Worm (Caenorhabditis elegans): ENCODE data around the gene fbxa-25.
A peak's percentile ranks its signal among the peaks of the same experiment; 100 is the strongest.

fbxa-25 gene

DNA sequence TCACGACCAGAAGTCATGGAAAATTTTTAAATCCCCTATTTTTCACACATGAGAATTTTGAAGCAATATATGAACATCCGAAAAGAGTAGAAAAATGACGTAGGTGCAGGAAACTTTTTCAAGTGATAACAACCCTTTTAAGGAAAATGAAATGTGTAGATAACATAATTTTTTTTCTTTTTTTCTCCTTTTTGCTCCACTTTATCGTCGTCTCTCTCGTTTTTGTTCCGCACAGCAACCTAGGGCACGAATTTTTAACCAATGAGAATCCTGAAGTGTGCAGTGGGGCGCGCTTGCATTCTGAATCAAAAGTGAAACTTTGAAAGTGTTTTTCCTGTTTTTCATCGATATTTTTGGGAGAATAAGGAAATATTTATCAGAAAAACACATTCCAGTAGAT lies 43.5 kb upstream of the fbxa-25 start (continued):
- no peak for TF ChIP-seq madf-9 (GFP tag; conservative IDR thresholded peaks at IDR 0.05)
- peak; percentile 84 for TF ChIP-seq pqm-1 (tag; optimal IDR thresholded peaks at IDR 0.05)
- no peak for TF ChIP-seq set-16 (GFP tag; IDR thresholded peaks at IDR 0.05)
- no peak for TF ChIP-seq skn-1 (tag; optimal IDR thresholded peaks at IDR 0.05)
- no peak for TF ChIP-seq lin-29 (GFP tag; IDR thresholded peaks at IDR 0.05)
- no peak for TF ChIP-seq nhr-25 (tag; optimal IDR thresholded peaks at IDR 0.05; ENCODE audit: borderline replicate concordance, insufficient read depth)
- TF ChIP-seq mxl-3 (GFP tag; optimal IDR thresholded peaks at IDR 0.05), result no peak
- no peak for TF ChIP-seq ama-1 (optimal IDR thresholded peaks at IDR 0.05)
- TF ChIP-seq nhr-6 (tag; optimal IDR thresholded peaks at IDR 0.05), result no peak
- TF ChIP-seq nhr-76 (tag; optimal IDR thresholded peaks at IDR 0.05), result no peak
- no peak for TF ChIP-seq Y75B8A.6 (GFP tag; IDR thresholded peaks at IDR 0.05)
- no peak for TF ChIP-seq lim-7 (GFP tag; IDR thresholded peaks at IDR 0.05)
- peak; percentile 60 for TF ChIP-seq nhr-77 (tag; optimal IDR thresholded peaks at IDR 0.05)
- no peak for TF ChIP-seq dmd-8 (GFP tag; IDR thresholded peaks at IDR 0.05)
- no peak for TF ChIP-seq unc-39 (tag; optimal IDR thresholded peaks at IDR 0.05)
- no peak for TF ChIP-seq egl-43 (GFP tag; IDR thresholded peaks at IDR 0.05)
- no peak for TF ChIP-seq daf-16 (GFP tag; optimal IDR thresholded peaks at IDR 0.05)
- TF ChIP-seq daf-16 (tag; optimal IDR thresholded peaks at IDR 0.05), result peak; percentile 58
- TF ChIP-seq lir-3 (tag; optimal IDR thresholded peaks at IDR 0.05), result no peak
- TF ChIP-seq vab-7 (GFP tag; IDR thresholded peaks at IDR 0.05), result no peak

DNA sequence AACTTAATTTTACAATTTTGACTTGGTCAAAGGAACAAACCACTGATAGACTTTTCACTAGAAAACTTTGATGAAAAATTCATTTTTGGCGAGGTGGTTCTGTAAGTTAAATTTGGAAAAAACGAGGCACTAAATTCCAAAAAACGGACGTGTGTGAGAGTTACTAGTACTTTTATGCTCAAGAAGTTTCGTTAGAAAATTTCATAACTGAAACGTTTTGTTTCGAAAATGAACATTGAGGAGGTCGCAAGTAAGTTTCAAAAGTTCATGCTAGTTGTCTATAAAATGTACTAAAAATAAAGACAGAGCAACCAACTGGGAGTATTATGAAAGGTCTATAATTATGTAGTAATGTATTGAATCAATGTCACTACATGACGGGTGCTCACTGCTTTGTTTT lies 42.5 kb upstream of the fbxa-25 start, which contains the start of gene pals-17:
Gene pals-17 (minus strand): TSS at position 101 of the 400 bp plus-strand sequence.
- TF ChIP-seq nhr-102 (tag; optimal IDR thresholded peaks at IDR 0.05) (no peak), attf-4 (tag; optimal IDR thresholded peaks at IDR 0.05) (no peak), jun-1 (tag; optimal IDR thresholded peaks at IDR 0.05) (no peak), mdl-1 (tag; optimal IDR thresholded peaks at IDR 0.05) (no peak), F10B5.3 (tag; optimal IDR thresholded peaks at IDR 0.05) (no peak), zag-1 (tag; optimal IDR thresholded peaks at IDR 0.05) (no peak), zip-11 (GFP tag; IDR thresholded peaks at IDR 0.05) (no peak), dve-1 (tag; optimal IDR thresholded peaks at IDR 0.05; ENCODE audit: insufficient read depth) (no peak)

DNA sequence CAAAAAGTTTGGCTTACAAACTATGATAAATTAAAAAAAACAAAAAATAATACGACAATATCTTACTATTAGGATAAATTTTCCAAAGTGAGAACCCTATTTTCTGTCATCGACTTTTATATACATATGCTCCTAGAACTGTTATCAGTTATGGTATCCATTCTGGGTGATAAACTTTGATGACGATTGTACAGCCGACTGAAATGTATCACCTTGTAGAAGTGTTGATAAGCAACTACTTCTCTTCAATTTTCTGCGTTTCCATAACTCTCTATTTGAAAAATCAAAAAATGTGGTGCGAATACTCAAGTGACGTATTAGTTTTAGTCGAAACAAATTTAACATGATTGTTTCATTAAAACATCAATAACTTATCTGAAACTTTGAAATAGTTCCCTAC lies 40.7 kb upstream of the fbxa-25 start:
- TF ChIP-seq madf-5 (GFP tag; IDR thresholded peaks at IDR 0.05) (no peak), jun-1 (tag; optimal IDR thresholded peaks at IDR 0.05) (no peak), gei-8 (GFP tag; optimal IDR thresholded peaks at IDR 0.05) (no peak), zip-2 (tag; optimal IDR thresholded peaks at IDR 0.05) (no peak), ctbp-1 (GFP tag; IDR thresholded peaks at IDR 0.05) (no peak), zfp-2 (tag; optimal IDR thresholded peaks at IDR 0.05) (no peak), sdz-12 (GFP tag; optimal IDR thresholded peaks at IDR 0.05) (no peak), dve-1 (tag; optimal IDR thresholded peaks at IDR 0.05; ENCODE audit: insufficient read depth) (peak; percentile 71), daf-16 (GFP tag; optimal IDR thresholded peaks at IDR 0.05) (no peak), daf-16 (tag; optimal IDR thresholded peaks at IDR 0.05) (peak; percentile 61), ceh-62 (tag; optimal IDR thresholded peaks at IDR 0.05) (no peak), php-3 (GFP tag; IDR thresholded peaks at IDR 0.05) (peak; percentile 37; the same call in 1 of the 2 replicates), D1046.2 (GFP tag; IDR thresholded peaks at IDR 0.05) (no peak), snpc-4 (tag; optimal IDR thresholded peaks at IDR 0.05) (no peak), nhr-102 (tag; optimal IDR thresholded peaks at IDR 0.05) (no peak), nhr-76 (tag; optimal IDR thresholded peaks at IDR 0.05) (no peak), nhr-42 (GFP tag; IDR thresholded peaks at IDR 0.05) (no peak), pqm-1 (tag; optimal IDR thresholded peaks at IDR 0.05) (peak; percentile 94), dmd-6 (GFP tag; IDR thresholded peaks at IDR 0.05) (peak; percentile 75), T20F7.1 (GFP tag; optimal IDR thresholded peaks at IDR 0.05) (peak; percentile 1), egl-27 (tag; optimal IDR thresholded peaks at IDR 0.05) (no peak), nhr-77 (tag; optimal IDR thresholded peaks at IDR 0.05) (peak; percentile 57), lin-39 (tag; optimal IDR thresholded peaks at IDR 0.05) (no peak), daf-8 (GFP tag; IDR thresholded peaks at IDR 0.05) (no peak), nhr-25 (tag; optimal IDR thresholded peaks at IDR 0.05; ENCODE audit: borderline replicate concordance, insufficient read depth) (no peak), saeg-2 (GFP tag; IDR thresholded peaks at IDR 0.05) (no peak), hif-1 (tag; optimal IDR thresholded peaks at IDR 0.05) (no peak), set-16 (GFP tag; IDR thresholded peaks at IDR 0.05) (no peak), aha-1 (tag) (no peak), lsy-2 (tag; optimal IDR thresholded peaks at IDR 0.05) (peak in 1 of 2 experiments; percentile 22), dpl-1 (GFP tag; optimal IDR thresholded peaks at IDR 0.05) (no peak)
